Worm (Caenorhabditis elegans) whole organism, early embryonic: Measurements from ENCODE around the gene C46H3.1.

Experiments
- B0310.2 ChIP-seq: sonication (generic microtip); optimal IDR thresholded peaks from 2 replicates; lab custom pipeline; 2016; ENCODE audit warnings: mild to moderate bottlenecking, missing genetic modification characterization, missing compliant biosample characterization
- F13C5.2 ChIP-seq: sonication (generic microtip); optimal IDR thresholded peaks from 2 replicates; lab custom pipeline; 2017; ENCODE audit warnings: mild to moderate bottlenecking, missing genetic modification characterization, inconsistent platforms, missing compliant biosample characterization
- aly-1 ChIP-seq: sonication (generic microtip); optimal IDR thresholded peaks from 2 replicates; lab custom pipeline; 2016; ENCODE audit warnings: missing genetic modification characterization, missing compliant biosample characterization
- ama-1 ChIP-seq: fragments of 150-350 bp; optimal IDR thresholded peaks from 2 replicates; lab custom pipeline; 2014
- flt-1 ChIP-seq: fragments of 200-800 bp; sonication (Bioruptor generic); IDR thresholded peaks from 2 replicates; pipeline ENCODE4 v1.3.6; 2022; ENCODE audit warnings: missing genetic modification characterization, missing compliant biosample characterization
- hmbx-1 ChIP-seq: sonication (generic microtip); optimal IDR thresholded peaks from 2 replicates; lab custom pipeline; 2016; ENCODE audit warnings: mild to moderate bottlenecking, missing genetic modification characterization, missing compliant biosample characterization
- hmg-4 ChIP-seq: fragments of 200-800 bp; sonication (Bioruptor generic); optimal IDR thresholded peaks from 2 replicates; lab custom pipeline; 2018; ENCODE audit warnings: mild to moderate bottlenecking, missing genetic modification characterization, missing compliant biosample characterization
- hnd-1 ChIP-seq: sonication (generic microtip); optimal IDR thresholded peaks from 2 replicates; lab custom pipeline; 2016; ENCODE audit warnings: missing genetic modification characterization, missing compliant biosample characterization
- pes-1 ChIP-seq: fragments of 200-800 bp; sonication (Bioruptor generic); IDR thresholded peaks from 2 replicates; pipeline ENCODE4 v1.3.6; 2022; ENCODE audit warnings: missing genetic modification reagents, missing genetic modification characterization, missing compliant biosample characterization
- scrt-1 ChIP-seq: fragments of 200-800 bp; sonication (Bioruptor generic); IDR thresholded peaks from 2 replicates; pipeline ENCODE4 v1.3.6; 2022; ENCODE audit warnings: missing genetic modification characterization, missing compliant biosample characterization
- sea-1 ChIP-seq: fragments of 200-800 bp; sonication (Bioruptor generic); conservative IDR thresholded peaks from 2 replicates; pipeline ENCODE4 v1.3.6; 2022; ENCODE audit warnings: missing genetic modification characterization, missing compliant biosample characterization
- tbx-11 ChIP-seq: fragments of 200-800 bp; sonication (Bioruptor generic); IDR thresholded peaks from 2 replicates; pipeline ENCODE4 v1.3.6; 2022; ENCODE audit warnings: missing genetic modification characterization, missing compliant biosample characterization
- tbx-37 ChIP-seq: fragments of 200-800 bp; sonication (Bioruptor generic); conservative IDR thresholded peaks from 2 replicates; pipeline ENCODE4 v1.3.6; 2022; ENCODE audit warnings: missing genetic modification reagents, missing genetic modification characterization, missing compliant biosample characterization
- tra-4 ChIP-seq: sonication (generic microtip); optimal IDR thresholded peaks from 2 replicates; lab custom pipeline; 2017; ENCODE audit warnings: missing genetic modification characterization, missing compliant biosample characterization

DNA sequence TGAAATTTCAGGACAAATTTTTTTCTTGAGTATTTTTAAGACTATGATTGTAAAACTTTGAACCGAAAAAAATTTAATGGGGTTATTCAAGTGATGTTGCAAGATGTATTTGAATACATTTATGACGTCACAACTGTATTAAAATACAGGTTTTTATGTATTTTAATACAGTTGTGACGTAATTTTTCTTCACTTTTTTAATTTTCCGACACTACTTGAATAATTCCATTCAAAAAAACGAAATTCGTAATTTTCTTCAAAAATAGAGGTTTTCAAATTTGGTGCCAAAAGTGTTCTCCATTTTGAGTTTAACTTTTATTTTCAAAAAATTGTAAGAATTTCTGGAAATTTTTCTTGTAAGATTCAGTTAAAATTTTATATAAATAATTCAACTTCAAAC, 33.6 kb downstream of the C46H3.1 start:
- TF ChIP-seq hnd-1 (tag; lab: Kevin White, UChicago), result no peak
- no peak for TF ChIP-seq tra-4 (tag; lab: Kevin White, UChicago)
- TF ChIP-seq ama-1 (lab: Kevin White, UChicago), result no peak
- no peak for TF ChIP-seq F13C5.2 (tag; lab: Kevin White, UChicago)
- TF ChIP-seq aly-1, result no peak
- TF ChIP-seq sea-1 (GFP tag; lab: Robert Waterston, UW), result no peak
- no peak for TF ChIP-seq scrt-1
- no peak for TF ChIP-seq flt-1 (GFP tag; lab: Robert Waterston, UW)
- TF ChIP-seq pes-1, result no peak
- TF ChIP-seq B0310.2 (tag; lab: Kevin White, UChicago), result no peak
- no peak for TF ChIP-seq tbx-11 (GFP tag; lab: Robert Waterston, UW)
- no peak for TF ChIP-seq hmbx-1
- TF ChIP-seq hmg-4 (GFP tag; lab: Kevin White, UChicago), result no peak
- no peak for TF ChIP-seq tbx-37 (GFP tag; lab: Robert Waterston, UW)
